Fruit fly (Drosophila melanogaster): Measurements from ENCODE around the gene naz.

naz gene

DNA sequence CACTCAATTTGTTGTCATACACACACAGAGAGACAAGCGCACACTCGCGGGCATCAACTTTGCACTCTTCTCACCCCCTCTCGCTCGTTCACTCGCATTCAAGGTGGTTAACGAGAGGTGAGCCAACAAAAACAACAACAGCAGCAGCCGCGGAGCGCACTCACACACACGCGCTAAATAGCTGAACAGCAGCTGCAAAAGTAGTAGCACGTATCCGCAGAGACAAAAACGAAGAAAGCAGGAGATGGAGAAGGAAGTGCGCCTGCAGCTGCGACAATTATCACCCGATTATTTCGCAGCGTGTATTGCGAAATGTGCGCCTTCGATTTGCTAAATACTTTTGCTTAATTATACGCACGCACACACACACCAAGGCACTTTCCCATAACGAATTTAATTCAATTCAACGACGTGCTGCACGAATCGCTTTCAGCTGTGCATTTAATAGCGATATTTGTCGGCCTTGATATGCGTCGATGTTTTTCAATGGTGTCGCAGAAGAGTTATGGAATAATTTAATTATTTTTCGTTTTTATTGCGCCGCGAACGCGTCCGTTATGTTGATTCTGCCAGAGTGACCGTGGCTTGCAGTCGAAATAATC is 30.3 kb downstream of the naz start:
- no peak for TF ChIP-seq CG9948 (tag; optimal IDR thresholded peaks at IDR 0.05)
- no peak for TF ChIP-seq CG34367 (tag; optimal IDR thresholded peaks at IDR 0.05)
- peak; percentile 75 for TF ChIP-seq CG8159 (tag; optimal IDR thresholded peaks at IDR 0.05)
- 0 out of 2 replicates have a peak, but pooled peaks have one; percentile 18 for TF ChIP-seq CG12605 (GFP tag; IDR thresholded peaks at IDR 0.05)
- peak; percentile 9 for TF ChIP-seq Pif1A (GFP tag; optimal IDR thresholded peaks at IDR 0.05)
- TF ChIP-seq Pif1B (GFP tag; optimal IDR thresholded peaks at IDR 0.05) = peak; percentile 74
- TF ChIP-seq CG32121 (GFP tag; IDR thresholded peaks at IDR 0.05) = peak; percentile 63; the same call in 1 of the 2 replicates
- TF ChIP-seq CG15710 (tag; optimal IDR thresholded peaks at IDR 0.05) = peak; percentile 2
- TF ChIP-seq EcR (GFP tag; optimal IDR thresholded peaks at IDR 0.05) = peak; percentile 64
- peak; percentile 61 for TF ChIP-seq CG13204 (GFP tag; optimal IDR thresholded peaks at IDR 0.05)
- TF ChIP-seq CG4496 (GFP tag; IDR thresholded peaks at IDR 0.05) = peak; percentile 42; the same call in 1 of the 3 replicates
- TF ChIP-seq Ets98B (GFP tag; IDR thresholded peaks at IDR 0.05) = peak; percentile 70
- no peak for TF ChIP-seq CG17806 (tag; optimal IDR thresholded peaks at IDR 0.05)

DNA sequence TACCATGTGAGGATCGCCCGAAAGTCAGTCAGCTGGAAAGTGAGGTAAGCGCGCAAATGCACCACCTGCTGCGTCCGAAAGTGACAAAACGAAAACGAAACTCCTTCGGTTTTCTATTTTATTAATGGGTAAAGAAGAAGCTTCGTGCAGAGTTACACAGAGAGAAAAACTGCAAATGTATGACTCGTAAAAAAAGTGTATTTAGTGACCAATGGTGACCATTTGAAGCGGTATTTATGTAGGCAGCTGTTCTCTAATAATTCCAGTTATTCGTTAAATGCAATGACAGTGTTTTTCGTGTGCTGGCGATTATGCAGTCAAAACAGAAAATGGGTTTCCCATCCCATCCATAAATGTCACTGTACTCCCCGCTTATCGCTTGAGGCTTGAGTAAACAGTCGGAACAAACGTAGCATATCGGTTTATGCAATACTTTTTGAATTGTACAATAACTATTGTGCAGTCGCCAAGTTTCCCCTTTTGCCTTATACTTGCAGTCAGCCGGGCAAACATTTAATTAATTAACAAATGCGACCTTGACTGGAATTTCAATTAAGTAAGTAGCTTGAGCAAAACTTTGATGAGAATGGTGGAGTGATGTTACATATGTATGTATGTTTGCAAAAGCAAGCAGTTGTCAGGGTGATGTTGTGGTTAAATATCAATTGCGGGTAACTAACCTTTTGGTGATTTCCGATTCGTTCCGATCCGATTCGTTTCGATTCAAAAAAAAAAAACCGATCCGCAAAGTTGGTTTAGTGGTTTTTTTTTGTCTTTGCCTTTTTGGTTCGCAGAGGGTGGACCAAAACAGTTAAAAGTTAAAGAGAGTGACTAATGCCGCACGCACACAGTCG is 31.1 kb downstream of the naz start:
- TF ChIP-seq CG15710 (tag; optimal IDR thresholded peaks at IDR 0.05) (peak; percentile 34), Pif1A (GFP tag; optimal IDR thresholded peaks at IDR 0.05) (no peak), CG8301 (tag; optimal IDR thresholded peaks at IDR 0.05) (peak; percentile 49), rn (GFP tag; IDR thresholded peaks at IDR 0.05) (no peak), CG14655 (GFP tag; optimal IDR thresholded peaks at IDR 0.05) (peak; percentile 61), Pif1B (GFP tag; optimal IDR thresholded peaks at IDR 0.05) (no peak), CG13204 (GFP tag; optimal IDR thresholded peaks at IDR 0.05) (no peak), CG8159 (tag; optimal IDR thresholded peaks at IDR 0.05) (peak; percentile 49), EcR (GFP tag; optimal IDR thresholded peaks at IDR 0.05) (no peak), CG34367 (tag; optimal IDR thresholded peaks at IDR 0.05) (peak; percentile 38), Snoo (tag; optimal IDR thresholded peaks at IDR 0.05) (no peak), CG4496 (GFP tag; IDR thresholded peaks at IDR 0.05) (peak; percentile 66; the same call in 2 of the 3 replicates), CG17806 (tag; optimal IDR thresholded peaks at IDR 0.05) (peak; percentile 13), Ets98B (GFP tag; IDR thresholded peaks at IDR 0.05) (peak; percentile 58), CG10348 (GFP tag; IDR thresholded peaks at IDR 0.05) (no peak), gl (tag; optimal IDR thresholded peaks at IDR 0.05) (peak; percentile 7), CG9948 (tag; optimal IDR thresholded peaks at IDR 0.05) (peak; percentile 26), fd96Ca (GFP tag; IDR thresholded peaks at IDR 0.05) (peak; percentile 67; the same call in 2 of the 3 replicates), CG32121 (GFP tag; IDR thresholded peaks at IDR 0.05) (peak; percentile 19; the same call in 1 of the 2 replicates), D1 (tag; optimal IDR thresholded peaks at IDR 0.05) (no peak), CG12605 (GFP tag; IDR thresholded peaks at IDR 0.05) (no peak)

DNA sequence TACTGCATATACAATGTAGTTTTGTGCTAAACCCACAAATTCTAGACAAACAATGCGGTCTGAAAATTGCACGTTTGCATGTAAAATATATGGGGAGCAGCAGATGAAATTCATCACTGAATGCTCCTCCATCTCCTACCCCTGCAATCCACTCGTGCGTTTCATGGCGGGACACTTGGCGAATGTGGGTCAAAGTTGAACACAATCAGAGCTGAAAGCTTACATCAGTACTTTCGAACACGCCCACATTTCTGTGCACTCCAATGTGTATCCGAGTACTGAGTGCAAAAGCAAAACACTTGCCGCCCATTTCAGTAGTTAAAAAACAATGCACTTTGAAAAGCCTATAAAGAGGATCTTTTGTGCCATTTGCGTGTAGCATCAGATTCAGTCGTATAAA is 32.0 kb downstream of the naz start:
- TF ChIP-seq CG12605 (GFP tag; IDR thresholded peaks at IDR 0.05) (no peak), Pif1A (GFP tag; optimal IDR thresholded peaks at IDR 0.05) (no peak), CG32121 (GFP tag; IDR thresholded peaks at IDR 0.05) (0 out of 2 replicates have a peak, but pooled peaks have one; percentile 14), CG4496 (GFP tag; IDR thresholded peaks at IDR 0.05) (no peak), CG15710 (tag; optimal IDR thresholded peaks at IDR 0.05) (no peak), gl (tag; optimal IDR thresholded peaks at IDR 0.05) (no peak)

DNA sequence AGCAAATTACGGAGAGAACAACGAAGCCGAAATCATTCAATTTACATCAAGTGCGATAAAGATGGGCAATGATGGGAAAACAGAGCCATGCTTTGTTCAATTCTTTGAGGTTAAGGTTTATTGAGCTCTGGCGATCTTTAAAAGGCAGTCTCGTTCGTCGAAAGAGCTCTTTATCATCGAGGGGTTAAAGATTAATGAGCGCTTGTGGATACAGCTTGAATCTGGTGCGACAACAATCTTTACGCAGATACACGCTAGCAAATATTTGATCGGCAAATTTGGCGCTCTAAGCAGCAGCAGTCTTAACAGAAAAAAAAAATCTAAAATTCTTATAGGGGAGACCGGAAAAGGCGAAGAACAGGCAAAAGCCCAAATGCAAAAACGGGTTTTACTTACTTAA is 32.7 kb downstream of the naz start:
- TF ChIP-seq CG13204 (GFP tag; optimal IDR thresholded peaks at IDR 0.05) (no peak), EcR (GFP tag; optimal IDR thresholded peaks at IDR 0.05) (no peak), CG4496 (GFP tag; IDR thresholded peaks at IDR 0.05) (no peak), fd96Ca (GFP tag; IDR thresholded peaks at IDR 0.05) (no peak), CG8159 (tag; optimal IDR thresholded peaks at IDR 0.05) (no peak), Pif1B (GFP tag; optimal IDR thresholded peaks at IDR 0.05) (no peak), CG10348 (GFP tag; IDR thresholded peaks at IDR 0.05) (no peak), CG17806 (tag; optimal IDR thresholded peaks at IDR 0.05) (no peak), rn (GFP tag; IDR thresholded peaks at IDR 0.05) (no peak), CG15710 (tag; optimal IDR thresholded peaks at IDR 0.05) (no peak), D1 (tag; optimal IDR thresholded peaks at IDR 0.05) (no peak), CG32121 (GFP tag; IDR thresholded peaks at IDR 0.05) (no peak), Snoo (tag; optimal IDR thresholded peaks at IDR 0.05) (no peak), CG14655 (GFP tag; optimal IDR thresholded peaks at IDR 0.05) (no peak), Pif1A (GFP tag; optimal IDR thresholded peaks at IDR 0.05) (no peak)

DNA sequence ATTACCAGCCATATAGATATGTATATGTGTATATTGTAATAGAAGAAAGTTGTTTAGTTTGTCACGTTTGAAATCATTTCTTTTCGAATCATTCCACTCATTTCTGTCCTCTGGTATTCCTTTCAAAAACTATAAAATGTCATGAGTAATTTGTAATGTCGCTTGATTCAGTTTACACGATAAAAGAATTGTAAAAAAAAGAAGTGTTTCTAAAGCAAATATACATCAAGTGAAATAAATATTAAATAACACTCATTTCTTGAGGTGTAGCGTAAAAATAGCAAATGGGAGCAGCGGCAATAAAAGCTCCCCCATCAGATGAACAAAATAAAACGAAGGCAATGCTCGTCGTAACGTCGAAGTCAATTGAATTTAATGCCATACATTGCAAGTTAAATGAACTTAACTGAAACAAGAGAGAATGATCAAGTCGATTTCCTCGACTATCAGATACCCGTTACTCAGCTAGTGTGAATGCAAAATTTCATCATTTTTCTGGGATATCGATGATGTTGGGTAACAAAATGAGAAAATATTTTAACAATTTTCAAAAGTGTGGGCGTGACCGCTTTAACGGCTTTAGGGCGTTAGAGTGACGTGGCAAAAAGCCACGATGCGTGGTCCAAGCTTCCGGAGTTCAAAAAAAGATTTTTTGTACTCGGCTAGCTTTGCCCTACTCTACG is 33.3 kb downstream of the naz start:
- TF ChIP-seq CG8301 (tag; optimal IDR thresholded peaks at IDR 0.05) (peak; percentile 48), EcR (GFP tag; optimal IDR thresholded peaks at IDR 0.05) (peak; percentile 46), CG8159 (tag; optimal IDR thresholded peaks at IDR 0.05) (peak; percentile 57), CG32121 (GFP tag; IDR thresholded peaks at IDR 0.05) (peak; percentile 55; the same call in 1 of the 2 replicates), CG13204 (GFP tag; optimal IDR thresholded peaks at IDR 0.05) (no peak), CG9948 (tag; optimal IDR thresholded peaks at IDR 0.05) (peak; percentile 41), CG15710 (tag; optimal IDR thresholded peaks at IDR 0.05) (peak; percentile 52), Snoo (tag; optimal IDR thresholded peaks at IDR 0.05) (no peak), CG17806 (tag; optimal IDR thresholded peaks at IDR 0.05) (peak; percentile 39), Pif1B (GFP tag; optimal IDR thresholded peaks at IDR 0.05) (peak; percentile 1), Pif1A (GFP tag; optimal IDR thresholded peaks at IDR 0.05) (peak; percentile 46)

Measured in whole organism, pupa.